Fruit fly (Drosophila melanogaster) whole organism, adult: ENCODE measurements around the gene CG6966.
A peak's percentile ranks its signal among the peaks of the same experiment; 100 is the strongest.

Experiments
- CG11617 ChIP-seq: fragments of 200-800 bp; sonication (Bioruptor generic); optimal IDR thresholded peaks from 2 replicates; lab custom pipeline; 2017; ENCODE audit warnings: mild to moderate bottlenecking, missing biosample characterization, missing genetic modification reagents, missing genetic modification characterization
- CG12768 ChIP-seq: fragments of 200-800 bp; sonication (Bioruptor generic); optimal IDR thresholded peaks from 2 replicates; lab custom pipeline; 2017; ENCODE audit warnings: missing biosample characterization, missing genetic modification characterization, mild to moderate bottlenecking, moderate library complexity, missing genetic modification reagents
- CG14711 ChIP-seq: fragments of 200-800 bp; sonication (Bioruptor generic); optimal IDR thresholded peaks from 2 replicates; lab custom pipeline; 2018; ENCODE audit warnings: missing biosample characterization, mild to moderate bottlenecking, missing genetic modification characterization, moderate library complexity
- CG1620 ChIP-seq: fragments of 200-800 bp; sonication (Bioruptor generic); optimal IDR thresholded peaks from 2 replicates; lab custom pipeline; 2016; ENCODE audit warnings: missing biosample characterization, missing genetic modification characterization
- CG33017 ChIP-seq: fragments of 200-800 bp; sonication (Bioruptor generic); optimal IDR thresholded peaks from 2 replicates; lab custom pipeline; 2018; ENCODE audit warnings: missing biosample characterization, mild to moderate bottlenecking, missing genetic modification characterization, moderate library complexity
- CG5204 ChIP-seq: fragments of 200-800 bp; sonication (Bioruptor generic); optimal IDR thresholded peaks from 2 replicates; lab custom pipeline; 2016; ENCODE audit warnings: missing biosample characterization, missing genetic modification characterization
- CG7045 ChIP-seq: fragments of 200-800 bp; sonication (Bioruptor generic); optimal IDR thresholded peaks from 2 replicates; lab custom pipeline; 2017; ENCODE audit warnings: missing biosample characterization, mild to moderate bottlenecking, missing genetic modification characterization
- CG7101 ChIP-seq: fragments of 200-800 bp; sonication (Bioruptor generic); optimal IDR thresholded peaks from 2 replicates; lab custom pipeline; 2018; ENCODE audit warnings: missing biosample characterization, mild to moderate bottlenecking, missing genetic modification characterization, moderate library complexity
- Clk ChIP-seq: fragments of 200-800 bp; sonication (Bioruptor generic); optimal IDR thresholded peaks from 2 replicates; lab custom pipeline; 2017; ENCODE audit warnings: missing biosample characterization, missing genetic modification characterization
- Crg-1 ChIP-seq: fragments of 200-800 bp; sonication (Bioruptor generic); optimal IDR thresholded peaks from 2 replicates; lab custom pipeline; 2016; ENCODE audit warnings: missing biosample characterization, missing genetic modification characterization
- Hr96 ChIP-seq: fragments of 200-800 bp; sonication (Bioruptor generic); optimal IDR thresholded peaks from 2 replicates; lab custom pipeline; 2016; ENCODE audit warnings: missing biosample characterization, missing genetic modification characterization
- Mnt ChIP-seq: fragments of 200-800 bp; sonication (Bioruptor generic); optimal IDR thresholded peaks from 2 replicates; lab custom pipeline; 2016; ENCODE audit warnings: missing biosample characterization, mild to moderate bottlenecking, missing genetic modification characterization
- bab1 ChIP-seq: fragments of 200-800 bp; sonication (Bioruptor generic); optimal IDR thresholded peaks from 3 replicates; lab custom pipeline; 2019; ENCODE audit warnings: missing biosample characterization, mild to moderate bottlenecking, missing genetic modification characterization, moderate library complexity
- cic ChIP-seq: fragments of 200-800 bp; sonication (Bioruptor generic); optimal IDR thresholded peaks from 2 replicates; lab custom pipeline; 2017; ENCODE audit warnings: missing biosample characterization, mild to moderate bottlenecking, missing genetic modification characterization, moderate library complexity
- cnc ChIP-seq, 2 experiments: fragments of >200 bp; optimal IDR thresholded peaks; 2 replicates each; lab custom pipeline; 2017
- kay ChIP-seq: fragments of 200-800 bp; sonication (Bioruptor generic); peaks from one replicate; lab custom pipeline; 2016; ENCODE audit warnings: missing biosample characterization, missing genetic modification characterization, borderline replicate concordance
- ovo ChIP-seq: fragments of 200-800 bp; sonication (Bioruptor generic); optimal IDR thresholded peaks from 2 replicates; lab custom pipeline; 2016; ENCODE audit warnings: missing biosample characterization, missing genetic modification characterization
- pad ChIP-seq: fragments of 200-800 bp; sonication (Bioruptor generic); optimal IDR thresholded peaks from 3 replicates; lab custom pipeline; 2017; ENCODE audit warnings: missing biosample characterization, missing genetic modification characterization, mild to moderate bottlenecking, moderate library complexity, missing genetic modification reagents
- tj ChIP-seq: fragments of 200-800 bp; sonication (Bioruptor generic); optimal IDR thresholded peaks from 3 replicates; lab custom pipeline; 2017; ENCODE audit warnings: missing biosample characterization, mild to moderate bottlenecking, missing genetic modification characterization, moderate library complexity
- toe ChIP-seq: fragments of 200-800 bp; sonication (Bioruptor generic); optimal IDR thresholded peaks from 2 replicates; lab custom pipeline; 2016; ENCODE audit warnings: missing biosample characterization, missing genetic modification characterization

Gene CG6966

dm6 chr3R:15130873-15131272, 35.4 kb upstream of the CG6966 start:
- no peak for TF ChIP-seq Mnt (GFP tag; lab: Kevin White, UChicago)
- TF ChIP-seq CG7045 (GFP tag; lab: Kevin White, UChicago) = no peak
- no peak for TF ChIP-seq toe (GFP tag; lab: Kevin White, UChicago)
- no peak for TF ChIP-seq bab1 (GFP tag; lab: Kevin White, UChicago)
- TF ChIP-seq CG7101 (tag; lab: Kevin White, UChicago) = no peak
- no peak for TF ChIP-seq cic (GFP tag; lab: Kevin White, UChicago)
- TF ChIP-seq Hr96 (GFP tag; lab: Kevin White, UChicago) = no peak
- TF ChIP-seq CG14711 = no peak
- TF ChIP-seq Crg-1 (GFP tag; lab: Kevin White, UChicago) = no peak
- TF ChIP-seq CG5204 (GFP tag; lab: Kevin White, UChicago) = no peak
- TF ChIP-seq CG12768 = no peak
- no peak for TF ChIP-seq cnc (optimal IDR thresholded peaks at IDR 0.05; lab: Kevin White, UChicago)
- no peak for TF ChIP-seq pad (GFP tag; lab: Kevin White, UChicago)
- no peak for TF ChIP-seq ovo (GFP tag; lab: Kevin White, UChicago)

- TF ChIP-seq kay (GFP tag; lab: Kevin White, UChicago) (peak; percentile 0), ovo (GFP tag; lab: Kevin White, UChicago) (no peak)
Measured at dm6 chr3R:15129998-15130397, 34.6 kb upstream of the CG6966 start.

- peak; percentile 83 for TF ChIP-seq tj (GFP tag; lab: Kevin White, UChicago)
- no peak for TF ChIP-seq pad (GFP tag; lab: Kevin White, UChicago)
Measured at dm6 chr3R:15128646-15129429, 33.4 kb upstream of the CG6966 start.

dm6 chr3R:15128060-15128459, 32.6 kb upstream of the CG6966 start:
- peak; percentile 62 for TF ChIP-seq kay (GFP tag; lab: Kevin White, UChicago)
- TF ChIP-seq Hr96 (GFP tag; lab: Kevin White, UChicago) = no peak
- no peak for TF ChIP-seq bab1 (GFP tag; lab: Kevin White, UChicago)
- TF ChIP-seq CG11617 (GFP tag; lab: Kevin White, UChicago) = no peak

- TF ChIP-seq cnc (optimal IDR thresholded peaks at IDR 0.05; lab: Kevin White, UChicago) = no peak
- TF ChIP-seq CG12768 = no peak
- TF ChIP-seq ovo (GFP tag; lab: Kevin White, UChicago) = no peak
- no peak for TF ChIP-seq CG7045 (GFP tag; lab: Kevin White, UChicago)
- TF ChIP-seq CG14711 = no peak
- no peak for TF ChIP-seq pad (GFP tag; lab: Kevin White, UChicago)
- no peak for TF ChIP-seq cic (GFP tag; lab: Kevin White, UChicago)
- TF ChIP-seq tj (GFP tag; lab: Kevin White, UChicago) = no peak
- no peak for TF ChIP-seq Mnt (GFP tag; lab: Kevin White, UChicago)
- no peak for TF ChIP-seq Clk (GFP tag; lab: Kevin White, UChicago)
- no peak for TF ChIP-seq toe (GFP tag; lab: Kevin White, UChicago)
- TF ChIP-seq kay (GFP tag; lab: Kevin White, UChicago) = no peak
- TF ChIP-seq CG11617 (GFP tag; lab: Kevin White, UChicago) = no peak
- no peak for TF ChIP-seq CG5204 (GFP tag; lab: Kevin White, UChicago)
- no peak for TF ChIP-seq bab1 (GFP tag; lab: Kevin White, UChicago)
- no peak for TF ChIP-seq Crg-1 (GFP tag; lab: Kevin White, UChicago)
- no peak for TF ChIP-seq Hr96 (GFP tag; lab: Kevin White, UChicago)
- TF ChIP-seq CG7101 (tag; lab: Kevin White, UChicago) = no peak
Measured at dm6 chr3R:15125796-15126195, 30.4 kb upstream of the CG6966 start.

dm6 chr3R:15124559-15124958, 29.1 kb upstream of the CG6966 start:
- TF ChIP-seq CG12768 (no peak), CG14711 (no peak), CG7045 (GFP tag; lab: Kevin White, UChicago) (no peak), toe (GFP tag; lab: Kevin White, UChicago) (no peak), ovo (GFP tag; lab: Kevin White, UChicago) (no peak), CG11617 (GFP tag; lab: Kevin White, UChicago) (no peak), Clk (GFP tag; lab: Kevin White, UChicago) (no peak), kay (GFP tag; lab: Kevin White, UChicago) (no peak), bab1 (GFP tag; lab: Kevin White, UChicago) (no peak)

- TF ChIP-seq CG1620 (GFP tag; lab: Kevin White, UChicago) (no peak), ovo (GFP tag; lab: Kevin White, UChicago) (no peak), cnc (optimal IDR thresholded peaks at IDR 0.05; lab: Kevin White, UChicago) (no peak), Hr96 (GFP tag; lab: Kevin White, UChicago) (no peak), tj (GFP tag; lab: Kevin White, UChicago) (no peak), Crg-1 (GFP tag; lab: Kevin White, UChicago) (no peak), kay (GFP tag; lab: Kevin White, UChicago) (no peak), CG7045 (GFP tag; lab: Kevin White, UChicago) (no peak), CG12768 (no peak), Clk (GFP tag; lab: Kevin White, UChicago) (no peak), CG7101 (tag; lab: Kevin White, UChicago) (no peak), CG14711 (no peak), CG33017 (no peak), bab1 (GFP tag; lab: Kevin White, UChicago) (no peak), cic (GFP tag; lab: Kevin White, UChicago) (no peak), toe (GFP tag; lab: Kevin White, UChicago) (no peak), CG11617 (GFP tag; lab: Kevin White, UChicago) (no peak), CG5204 (GFP tag; lab: Kevin White, UChicago) (no peak)
Measured at dm6 chr3R:15123036-15123715, 27.7 kb upstream of the CG6966 start.
